Fruit fly (Drosophila melanogaster) whole organism, embryonic: ENCODE results near the gene Cand1.
A peak's percentile ranks its signal among the peaks of the same experiment; 100 is the strongest.

Experiments used
- BEAF-32 ChIP-seq: fragments of 200-800 bp; sonication (Bioruptor generic); optimal IDR thresholded peaks from 3 replicates; lab custom pipeline; 2017; ENCODE audit warnings: missing biosample characterization, missing genetic modification characterization, mild to moderate bottlenecking, moderate library complexity, missing genetic modification reagents
- CG10267 ChIP-seq: fragments of 200-800 bp; sonication (Bioruptor generic); optimal IDR thresholded peaks from 2 replicates; lab custom pipeline; 2018; ENCODE audit warnings: missing biosample characterization, mild to moderate bottlenecking, missing genetic modification characterization, moderate library complexity
- CG11398 ChIP-seq: fragments of 200-800 bp; sonication (Bioruptor generic); optimal IDR thresholded peaks from 2 replicates; lab custom pipeline; 2016; ENCODE audit warnings: missing biosample characterization, missing genetic modification characterization
- CG11504 ChIP-seq: fragments of 200-800 bp; sonication (Bioruptor generic); optimal IDR thresholded peaks from 3 replicates; lab custom pipeline; 2019; ENCODE audit warnings: missing biosample characterization, mild to moderate bottlenecking, missing genetic modification characterization, moderate library complexity
- CG11723 ChIP-seq: fragments of 200-800 bp; sonication (Bioruptor generic); optimal IDR thresholded peaks from 2 replicates; lab custom pipeline; 2017; ENCODE audit warnings: missing biosample characterization, mild to moderate bottlenecking, missing genetic modification characterization
- CG12391 ChIP-seq: fragments of 200-800 bp; sonication (Bioruptor generic); optimal IDR thresholded peaks from 3 replicates; lab custom pipeline; 2018; ENCODE audit warnings: missing biosample characterization, mild to moderate bottlenecking, missing genetic modification characterization, moderate library complexity
- CG13287 ChIP-seq: fragments of 200-800 bp; sonication (Bioruptor generic); IDR thresholded peaks from 2 replicates; pipeline ENCODE4 v1.3.6; 2022; ENCODE audit warnings: missing biosample characterization, missing genetic modification characterization; ENCODE audit not compliant: partially characterized antibody
- CG13424 ChIP-seq: fragments of 200-800 bp; sonication (Bioruptor generic); optimal IDR thresholded peaks from 2 replicates; lab custom pipeline; 2019; ENCODE audit warnings: missing biosample characterization, mild to moderate bottlenecking, missing genetic modification characterization, moderate library complexity
- CG14014 ChIP-seq: fragments of 200-800 bp; sonication (Bioruptor generic); IDR thresholded peaks from 2 replicates; pipeline ENCODE4 v1.3.6; 2022; ENCODE audit warnings: missing biosample characterization, missing genetic modification characterization
- CG1603 ChIP-seq: fragments of 200-800 bp; sonication (Bioruptor generic); optimal IDR thresholded peaks from 2 replicates; lab custom pipeline; 2019; ENCODE audit warnings: missing biosample characterization, mild to moderate bottlenecking, missing genetic modification characterization, moderate library complexity
- CG16815 ChIP-seq: fragments of 200-800 bp; sonication (Bioruptor generic); optimal IDR thresholded peaks from 3 replicates; lab custom pipeline; 2017; ENCODE audit warnings: missing biosample characterization, mild to moderate bottlenecking, missing genetic modification characterization
- CG17802 ChIP-seq: fragments of 200-800 bp; sonication (Bioruptor generic); optimal IDR thresholded peaks from 2 replicates; lab custom pipeline; 2018; ENCODE audit warnings: missing biosample characterization, mild to moderate bottlenecking, missing genetic modification characterization, moderate library complexity
- CG2116 ChIP-seq: fragments of 200-800 bp; sonication (Bioruptor generic); optimal IDR thresholded peaks from 3 replicates; lab custom pipeline; 2018; ENCODE audit warnings: missing biosample characterization, mild to moderate bottlenecking, missing genetic modification characterization
- CG33213 ChIP-seq: fragments of 200-800 bp; sonication (Bioruptor generic); optimal IDR thresholded peaks from 3 replicates; lab custom pipeline; 2016; ENCODE audit warnings: missing biosample characterization, missing genetic modification characterization
- CG42726 ChIP-seq: fragments of 200-800 bp; sonication (Bioruptor generic); IDR thresholded peaks from 2 replicates; pipeline ENCODE4 v1.3.6; 2022; ENCODE audit warnings: missing biosample characterization, missing genetic modification characterization; ENCODE audit not compliant: partially characterized antibody
- CG4617 ChIP-seq: fragments of 200-800 bp; sonication (Bioruptor generic); optimal IDR thresholded peaks from 3 replicates; lab custom pipeline; 2016; ENCODE audit warnings: missing biosample characterization, missing genetic modification characterization, borderline replicate concordance
- CG8388 ChIP-seq: fragments of 200-800 bp; sonication (Bioruptor generic); optimal IDR thresholded peaks from 2 replicates; lab custom pipeline; 2019; ENCODE audit warnings: missing biosample characterization, mild to moderate bottlenecking, missing genetic modification characterization, moderate library complexity
- CG8478 ChIP-seq: fragments of >200 bp; optimal IDR thresholded peaks from 2 replicates; lab custom pipeline; 2018
- CG9797 ChIP-seq: fragments of 200-800 bp; sonication (Bioruptor generic); optimal IDR thresholded peaks from 3 replicates; lab custom pipeline; 2018; ENCODE audit warnings: missing biosample characterization, mild to moderate bottlenecking, missing genetic modification characterization
- CG9817 ChIP-seq: fragments of 200-800 bp; sonication (Bioruptor generic); optimal IDR thresholded peaks from 2 replicates; lab custom pipeline; 2018; ENCODE audit warnings: missing biosample characterization, mild to moderate bottlenecking, missing genetic modification characterization, moderate library complexity
- Dfd ChIP-seq, 2 experiments: fragments of >200 bp; optimal IDR thresholded peaks; 2 replicates each; lab custom pipeline; 2017; ENCODE audit warnings: missing biosample characterization in 2 of 2, missing genetic modification characterization in 2 of 2
- Fer2 ChIP-seq: fragments of 200-800 bp; sonication (Bioruptor generic); optimal IDR thresholded peaks from 2 replicates; lab custom pipeline; 2018; ENCODE audit warnings: missing biosample characterization, mild to moderate bottlenecking, missing genetic modification characterization, moderate library complexity
- Gsc ChIP-seq: fragments of 200-800 bp; sonication (Bioruptor generic); IDR thresholded peaks from 2 replicates; pipeline ENCODE4 v1.3.6; 2022; ENCODE audit warnings: missing biosample characterization, missing genetic modification characterization
- H15 ChIP-seq: fragments of 200-800 bp; sonication (Bioruptor generic); IDR thresholded peaks from 3 replicates; pipeline ENCODE4 v1.3.6; 2022; ENCODE audit warnings: missing biosample characterization, missing genetic modification characterization
- H2.0 ChIP-seq: fragments of 200-800 bp; sonication (Bioruptor generic); IDR thresholded peaks from 2 replicates; pipeline ENCODE4 v1.3.6; 2022; ENCODE audit warnings: missing biosample characterization, missing genetic modification characterization
- Hand ChIP-seq: fragments of 200-800 bp; sonication (Bioruptor generic); optimal IDR thresholded peaks from 2 replicates; lab custom pipeline; 2017; ENCODE audit warnings: mild to moderate bottlenecking, missing biosample characterization, missing genetic modification reagents, missing genetic modification characterization
- Hmr ChIP-seq: fragments of 200-800 bp; sonication (Bioruptor generic); optimal IDR thresholded peaks from 3 replicates; lab custom pipeline; 2017; ENCODE audit warnings: mild to moderate bottlenecking, missing biosample characterization, missing genetic modification reagents, missing genetic modification characterization
- Hmx ChIP-seq: fragments of 200-800 bp; sonication (Bioruptor generic); optimal IDR thresholded peaks from 2 replicates; lab custom pipeline; 2016; ENCODE audit warnings: missing biosample characterization, missing genetic modification characterization
- Hr39 ChIP-seq: fragments of >200 bp; optimal IDR thresholded peaks from 2 replicates; lab custom pipeline; 2017
- Jarid2 ChIP-seq: fragments of 200-800 bp; sonication (Bioruptor generic); optimal IDR thresholded peaks from 3 replicates; lab custom pipeline; 2017; ENCODE audit warnings: mild to moderate bottlenecking, missing biosample characterization, missing genetic modification reagents, missing genetic modification characterization
- Med ChIP-seq: fragments of 200-800 bp; sonication (Bioruptor generic); peaks from one replicate; lab custom pipeline; 2016; ENCODE audit warnings: missing biosample characterization, missing genetic modification characterization, mild to moderate bottlenecking, inconsistent platforms, moderate library complexity
- Sin3A ChIP-seq: fragments of >200 bp; optimal IDR thresholded peaks from 2 replicates; lab custom pipeline; 2018
- Sry-δ ChIP-seq: fragments of 200-800 bp; sonication (Bioruptor generic); optimal IDR thresholded peaks from 2 replicates; lab custom pipeline; 2016; ENCODE audit warnings: missing biosample characterization, missing genetic modification characterization
- Ssrp ChIP-seq: fragments of 200-800 bp; sonication (Bioruptor generic); optimal IDR thresholded peaks from 2 replicates; lab custom pipeline; 2018; ENCODE audit warnings: missing biosample characterization, mild to moderate bottlenecking, missing genetic modification characterization, moderate library complexity
- TFAM ChIP-seq: fragments of 200-800 bp; sonication (Bioruptor generic); optimal IDR thresholded peaks from 2 replicates; lab custom pipeline; 2017; ENCODE audit warnings: missing biosample characterization, missing genetic modification characterization, inconsistent platforms
- ato ChIP-seq: fragments of 200-800 bp; sonication (Bioruptor generic); IDR thresholded peaks from 2 replicates; pipeline ENCODE4 v1.3.6; 2022; ENCODE audit warnings: missing biosample characterization, missing genetic modification characterization; ENCODE audit not compliant: partially characterized antibody
- crp ChIP-seq, 2 experiments: fragments of 200-800 bp; sonication (Bioruptor generic); optimal IDR thresholded peaks; 2 replicates in 1 of 2; 3 replicates in 1 of 2; lab custom pipeline; 2017; ENCODE audit warnings: missing biosample characterization in 2 of 2, missing genetic modification characterization in 2 of 2, mild to moderate bottlenecking in 1 of 2, moderate library complexity in 1 of 2
- dimm ChIP-seq: fragments of 200-800 bp; sonication (Bioruptor generic); IDR thresholded peaks from 2 replicates; pipeline ENCODE4 v1.3.6; 2022; ENCODE audit warnings: missing biosample characterization, missing genetic modification characterization
- exex ChIP-seq: fragments of 200-800 bp; sonication (Bioruptor generic); optimal IDR thresholded peaks from 4 replicates; lab custom pipeline; 2018; ENCODE audit warnings: missing biosample characterization, mild to moderate bottlenecking, missing genetic modification characterization, moderate library complexity
- lilli ChIP-seq: fragments of 200-800 bp; sonication (Bioruptor generic); optimal IDR thresholded peaks from 3 replicates; lab custom pipeline; 2016; ENCODE audit warnings: missing biosample characterization, missing genetic modification characterization
- lmd ChIP-seq: fragments of 200-800 bp; sonication (Bioruptor generic); IDR thresholded peaks from 2 replicates; pipeline ENCODE4 v1.3.6; 2022; ENCODE audit warnings: missing biosample characterization, missing genetic modification characterization
- luna ChIP-seq: fragments of 200-800 bp; sonication (Bioruptor generic); optimal IDR thresholded peaks from 2 replicates; lab custom pipeline; 2016; ENCODE audit warnings: missing biosample characterization, missing genetic modification characterization
- onecut ChIP-seq: fragments of 200-800 bp; sonication (Bioruptor generic); IDR thresholded peaks from 2 replicates; pipeline ENCODE4 v1.3.6; 2022; ENCODE audit warnings: missing biosample characterization, missing genetic modification characterization
- p53 ChIP-seq: fragments of 200-800 bp; sonication (Bioruptor generic); optimal IDR thresholded peaks from 2 replicates; lab custom pipeline; 2016; ENCODE audit warnings: missing biosample characterization, missing genetic modification characterization
- sob ChIP-seq: fragments of 200-800 bp; sonication (Bioruptor generic); IDR thresholded peaks from 2 replicates; pipeline ENCODE4 v1.3.6; 2022; ENCODE audit warnings: missing biosample characterization, missing genetic modification characterization
- tap ChIP-seq: fragments of 200-800 bp; optimal IDR thresholded peaks from 3 replicates; lab custom pipeline; 2019; ENCODE audit warnings: missing biosample characterization, mild to moderate bottlenecking, missing genetic modification characterization, moderate library complexity
- tgo ChIP-seq: fragments of 200-800 bp; sonication (Bioruptor generic); IDR thresholded peaks from 3 replicates; pipeline ENCODE4 v1.3.6; 2022; ENCODE audit warnings: missing biosample characterization, missing genetic modification characterization
- toy ChIP-seq: fragments of 200-800 bp; sonication (Bioruptor generic); IDR thresholded peaks from 2 replicates; pipeline ENCODE4 v1.3.6; 2022; ENCODE audit warnings: missing biosample characterization, missing genetic modification characterization
- usp ChIP-seq: fragments of >200 bp; optimal IDR thresholded peaks from 2 replicates; lab custom pipeline; 2017; ENCODE audit warnings: missing biosample characterization, missing genetic modification characterization

Cand1 gene

dm6 chr2L:10375464-10376236 is 13.1 kb upstream of the Cand1 start, which contains the start of the genes CG33303 and dpr19:
CG33303 (minus strand) TSS chr2L:10375757.
dpr19 (plus strand) TSS chr2L:10376168.
- TF ChIP-seq TFAM: no peak
- TF ChIP-seq CG9817: peak; percentile 59
- peak; percentile 68 for TF ChIP-seq Med (GFP tag; lab: Kevin White, UChicago)
- peak; percentile 86 for TF ChIP-seq CG8388 (GFP tag; lab: Kevin White, UChicago)
- TF ChIP-seq p53 (GFP tag; lab: Kevin White, UChicago): no peak
- no peak for TF ChIP-seq Dfd (GFP tag; optimal IDR thresholded peaks at IDR 0.05; lab: Kevin White, UChicago)
- no peak for TF ChIP-seq usp (GFP tag; lab: Kevin White, UChicago)
- TF ChIP-seq CG16815 (GFP tag; lab: Kevin White, UChicago): no peak
- no peak for TF ChIP-seq Gsc (GFP tag; lab: Robert Waterston, UW)
- TF ChIP-seq CG33213 (GFP tag; lab: Kevin White, UChicago): no peak
- no peak for TF ChIP-seq exex
- TF ChIP-seq lilli: peak; percentile 12
- no peak for TF ChIP-seq ato (GFP tag; lab: Robert Waterston, UW)
- TF ChIP-seq Hmx: no peak
- TF ChIP-seq luna: no peak
- no peak for TF ChIP-seq dimm (GFP tag; lab: Robert Waterston, UW)
- peak; percentile 77 for TF ChIP-seq Ssrp (tag; lab: Kevin White, UChicago)
- no peak for TF ChIP-seq Sry-δ (GFP tag; lab: Kevin White, UChicago)
- no peak for TF ChIP-seq H15
- peak; percentile 16 for TF ChIP-seq CG1603 (tag; lab: Kevin White, UChicago)
- TF ChIP-seq CG12391 (tag; lab: Kevin White, UChicago): peak; percentile 92
- peak; percentile 66; the same call in 2 of the 3 replicates for TF ChIP-seq tgo (GFP tag; lab: Robert Waterston, UW)
- peak; percentile 19 for TF ChIP-seq BEAF-32 (GFP tag; lab: Kevin White, UChicago)
- TF ChIP-seq Hand (GFP tag; lab: Kevin White, UChicago): peak; percentile 31
- peak; percentile 48 for TF ChIP-seq Fer2
- TF ChIP-seq CG17802 (tag; lab: Kevin White, UChicago): peak; percentile 18
- peak; percentile 34; the same call in 1 of the 2 replicates for TF ChIP-seq CG14014 (GFP tag; lab: Robert Waterston, UW)
- TF ChIP-seq CG42726: no peak
- peak; percentile 35; the same call in 1 of the 2 replicates for TF ChIP-seq H2.0 (GFP tag; lab: Robert Waterston, UW)
- TF ChIP-seq sob (GFP tag; lab: Robert Waterston, UW): peak; percentile 29; the same call in 1 of the 2 replicates
- peak; percentile 75 for TF ChIP-seq CG4617 (GFP tag; lab: Kevin White, UChicago)
- peak; percentile 52; the same call in 1 of the 2 replicates for TF ChIP-seq lmd (GFP tag; lab: Robert Waterston, UW)
- TF ChIP-seq Sin3A (lab: Kevin White, UChicago): no peak
- peak; percentile 89 for TF ChIP-seq onecut
- TF ChIP-seq CG9797: peak; percentile 80
- TF ChIP-seq Hr39 (lab: Kevin White, UChicago): no peak
- TF ChIP-seq crp (GFP tag; optimal IDR thresholded peaks at IDR 0.05; lab: Kevin White, UChicago): peak in 1 of 2 experiments; percentile 79
- peak; percentile 84 for TF ChIP-seq CG10267
- no peak for TF ChIP-seq CG11398 (GFP tag; lab: Kevin White, UChicago)
- TF ChIP-seq Jarid2 (GFP tag; lab: Kevin White, UChicago): no peak
- TF ChIP-seq tap (tag; lab: Kevin White, UChicago): peak; percentile 76
- TF ChIP-seq CG11723 (GFP tag; lab: Kevin White, UChicago): peak; percentile 9
- peak; percentile 35; the same call in 1 of the 2 replicates for TF ChIP-seq CG13287 (GFP tag; lab: Robert Waterston, UW)
- TF ChIP-seq Hmr (GFP tag; lab: Kevin White, UChicago): peak; percentile 85
- no peak for TF ChIP-seq toy (GFP tag; lab: Robert Waterston, UW)
- peak; percentile 89 for TF ChIP-seq CG13424 (tag; lab: Kevin White, UChicago)
- peak; percentile 55 for TF ChIP-seq CG2116 (GFP tag; lab: Kevin White, UChicago)
- TF ChIP-seq CG11504 (tag; lab: Kevin White, UChicago): peak; percentile 85
- TF ChIP-seq CG8478 (lab: Kevin White, UChicago): no peak
